Worm (Caenorhabditis elegans) whole organism, L4 larva: ENCODE data around the gene mmad-1.
"Not testable (repeated sequence)": the region's sequence is repeated elsewhere in the genome, so short reads cannot be mapped to it uniquely, and the experiment has no call there.

ENCODE experiments used
- F26F4.8 ChIP-seq: fragments of 200-800 bp; sonication (Bioruptor generic); conservative IDR thresholded peaks from 2 replicates; pipeline ENCODE4 v1.3.6; 2022; ENCODE audit warnings: missing genetic modification characterization, missing compliant biosample characterization
- R02D3.7 ChIP-seq: fragments of 150-350 bp; sonication (generic microtip); optimal IDR thresholded peaks from 3 replicates; lab custom pipeline; 2014; ENCODE audit warnings: missing biosample characterization, missing genetic modification characterization
- aha-1 ChIP-seq: fragments of 150-350 bp; peaks from one replicate; lab custom pipeline; 2014; ENCODE audit warnings: missing biosample characterization, missing genetic modification characterization
- arid-1 ChIP-seq: fragments of 200-800 bp; sonication (Bioruptor generic); conservative IDR thresholded peaks from 2 replicates; pipeline ENCODE4 v1.3.6; 2022; ENCODE audit warnings: missing genetic modification reagents, missing genetic modification characterization, missing compliant biosample characterization
- ceh-32 ChIP-seq: sonication (generic microtip); optimal IDR thresholded peaks from 2 replicates; lab custom pipeline; 2016; ENCODE audit warnings: mild to moderate bottlenecking, missing genetic modification characterization, missing compliant biosample characterization; ENCODE audit not compliant: poor library complexity
- ceh-44 ChIP-seq: fragments of 200-800 bp; sonication (Bioruptor generic); IDR thresholded peaks from 2 replicates; pipeline ENCODE4 v1.3.6; 2022; ENCODE audit warnings: missing genetic modification reagents, missing genetic modification characterization, missing compliant biosample characterization
- ceh-82 ChIP-seq: sonication (generic microtip); optimal IDR thresholded peaks from 2 replicates; lab custom pipeline; 2017; ENCODE audit warnings: missing biosample characterization, missing genetic modification characterization
- daf-12 ChIP-seq: fragments of 150-350 bp; optimal IDR thresholded peaks from 2 replicates; lab custom pipeline; 2014; ENCODE audit warnings: missing biosample characterization, missing genetic modification reagents, missing genetic modification characterization
- daf-19 ChIP-seq: fragments of 200-800 bp; sonication (Bioruptor generic); conservative IDR thresholded peaks from 2 replicates; pipeline ENCODE4 v1.3.6; 2022; ENCODE audit warnings: missing genetic modification characterization, missing compliant biosample characterization
- egl-27 ChIP-seq: sonication (generic microtip); optimal IDR thresholded peaks from 3 replicates; lab custom pipeline; 2017; ENCODE audit warnings: missing biosample characterization, missing genetic modification reagents, missing genetic modification characterization
- fos-1 ChIP-seq: fragments of 150-350 bp; optimal IDR thresholded peaks from 2 replicates; lab custom pipeline; 2014; ENCODE audit warnings: missing biosample characterization, missing genetic modification characterization
- hmg-1.1 ChIP-seq: fragments of 200-800 bp; sonication (Bioruptor generic); IDR thresholded peaks from 2 replicates; pipeline ENCODE4 v1.3.6; 2022; ENCODE audit warnings: missing genetic modification reagents, missing genetic modification characterization, missing compliant biosample characterization
- lin-13 ChIP-seq: fragments of 150-350 bp; optimal IDR thresholded peaks from 2 replicates; lab custom pipeline; 2014; ENCODE audit warnings: missing biosample characterization, missing genetic modification reagents, missing genetic modification characterization
- lin-15B ChIP-seq: fragments of 150-350 bp; sonication (generic microtip); optimal IDR thresholded peaks from 3 replicates; lab custom pipeline; 2014; ENCODE audit warnings: missing biosample characterization, missing genetic modification characterization
- madf-5 ChIP-seq, 2 experiments: fragments of 200-800 bp; sonication (Bioruptor generic); IDR thresholded peaks; 2 replicates each; pipeline ENCODE4 v1.3.6; 2022; ENCODE audit warnings: missing compliant biosample characterization in 2 of 2, missing genetic modification characterization in 2 of 2
- nhr-48 ChIP-seq: sonication (generic microtip); optimal IDR thresholded peaks from 2 replicates; lab custom pipeline; 2016; ENCODE audit warnings: mild to moderate bottlenecking, missing genetic modification characterization, missing compliant biosample characterization
- nhr-6 ChIP-seq: fragments of 150-350 bp; optimal IDR thresholded peaks from 2 replicates; lab custom pipeline; 2014; ENCODE audit warnings: missing biosample characterization, missing genetic modification characterization
- nhr-76 ChIP-seq: fragments of 150-350 bp; optimal IDR thresholded peaks from 2 replicates; lab custom pipeline; 2014; ENCODE audit warnings: missing biosample characterization, missing genetic modification characterization
- nhr-77 ChIP-seq: fragments of 150-350 bp; optimal IDR thresholded peaks from 2 replicates; lab custom pipeline; 2014; ENCODE audit warnings: missing biosample characterization, missing genetic modification characterization
- unc-39 ChIP-seq: sonication (generic microtip); optimal IDR thresholded peaks from 2 replicates; lab custom pipeline; 2017; ENCODE audit warnings: missing biosample characterization, missing genetic modification characterization
- unc-62 ChIP-seq, 3 experiments: fragments of 150-350 bp in 1 of 3; sonication (generic microtip); optimal IDR thresholded peaks in 2 of 3; peaks in 1 of 3; 1 replicate in 1 of 3; 2 replicates in 2 of 3; lab custom pipeline; 2014 to 2017; ENCODE audit warnings: missing biosample characterization in 3 of 3, missing genetic modification characterization in 3 of 3, missing genetic modification reagents in 3 of 3, missing genotype in 1 of 3
- ztf-11 ChIP-seq: fragments of 150-350 bp; optimal IDR thresholded peaks from 2 replicates; lab custom pipeline; 2014; ENCODE audit warnings: missing biosample characterization, missing genetic modification characterization

Gene mmad-1

ce11 chrIII:13503379-13503778, 45.4 kb downstream of the mmad-1 start, which contains the start of gene T28A8.4:
Gene T28A8.4 (plus strand): TSS chrIII:13503679.
- TF ChIP-seq madf-5 (GFP tag; IDR thresholded peaks at IDR 0.05; lab: Robert Waterston, UW) (no peak), daf-19 (GFP tag; lab: Robert Waterston, UW) (no peak), ceh-44 (no peak), R02D3.7 (tag; lab: Kevin White, UChicago) (no peak), unc-39 (tag; lab: Kevin White, UChicago) (no peak), F26F4.8 (GFP tag; lab: Robert Waterston, UW) (no peak), ceh-82 (tag; lab: Kevin White, UChicago) (no peak), ztf-11 (no peak), arid-1 (GFP tag; lab: Robert Waterston, UW) (no peak), ceh-32 (tag; lab: Kevin White, UChicago) (no peak), egl-27 (tag; lab: Kevin White, UChicago) (no peak)

DNA sequence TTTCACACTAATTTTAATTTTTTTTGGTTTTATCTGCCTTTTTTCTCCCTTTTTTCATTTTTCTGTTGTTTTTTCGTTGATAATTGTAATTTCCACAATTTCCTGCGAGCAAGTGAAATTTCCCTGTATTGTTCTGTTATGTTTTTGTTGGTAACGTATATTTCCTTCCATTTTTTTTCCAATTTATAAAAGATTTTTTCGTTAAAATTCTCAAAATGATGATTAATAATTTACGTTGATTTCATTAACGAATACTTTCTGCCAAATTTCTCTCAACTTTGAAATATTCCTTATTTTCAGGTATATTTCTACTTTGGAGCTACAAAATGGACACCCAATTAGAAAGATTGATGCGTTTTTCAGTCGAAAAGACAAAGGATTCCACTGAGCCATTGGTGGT, 46.3 kb downstream of the mmad-1 start, which contains the start of gene T28A8.8:
T28A8.8 (plus strand) TSS at position 301 of the 400 bp plus-strand sequence.
- TF ChIP-seq nhr-76 (tag; lab: Kevin White, UChicago): no peak
- no peak for TF ChIP-seq ceh-44
- no peak for TF ChIP-seq daf-12 (tag; lab: Kevin White, UChicago)
- no peak for TF ChIP-seq fos-1 (tag; lab: Kevin White, UChicago)
- no peak for TF ChIP-seq hmg-1.1 (GFP tag; lab: Robert Waterston, UW)

DNA sequence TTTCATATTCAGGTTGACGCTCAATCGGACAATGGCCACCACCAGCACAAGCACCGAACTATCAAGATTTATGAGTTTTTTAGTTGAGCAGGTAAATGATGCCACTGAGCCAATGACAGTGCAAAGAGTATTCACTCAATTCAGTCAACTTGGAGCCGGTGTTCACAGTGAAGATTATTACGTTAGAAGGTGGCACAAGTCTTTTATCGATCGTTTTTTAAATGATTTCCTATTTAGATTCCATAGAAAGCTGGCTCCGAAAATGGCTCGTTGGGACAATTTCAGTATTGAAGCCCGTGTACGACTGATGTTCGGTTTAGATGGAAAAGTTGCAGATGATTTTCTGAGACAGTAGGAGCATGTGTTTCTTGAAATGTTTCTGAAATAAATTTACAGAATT, 47.2 kb downstream of the mmad-1 start, which contains the start of gene T28A8.5:
T28A8.5 (plus strand) TSS at position 32 of the 400 bp plus-strand sequence.
- no peak for TF ChIP-seq lin-15B (tag; lab: Kevin White, UChicago)
- TF ChIP-seq nhr-48: no peak
- peak; percentile 88 for TF ChIP-seq aha-1 (tag; lab: Kevin White, UChicago)
- no peak for TF ChIP-seq lin-13 (GFP tag; lab: Kevin White, UChicago)
- peak in 1 of 2 experiments; percentile 60 for TF ChIP-seq unc-62 (GFP tag; optimal IDR thresholded peaks at IDR 0.05 in 1 of 2; lab: Kevin White, UChicago)
- no peak for TF ChIP-seq unc-62 (tag; optimal IDR thresholded peaks at IDR 0.05; lab: Kevin White, UChicago)
- TF ChIP-seq R02D3.7 (tag; lab: Kevin White, UChicago): no peak
- no peak for TF ChIP-seq madf-5 (GFP tag; IDR thresholded peaks at IDR 0.05; lab: Robert Waterston, UW)

DNA sequence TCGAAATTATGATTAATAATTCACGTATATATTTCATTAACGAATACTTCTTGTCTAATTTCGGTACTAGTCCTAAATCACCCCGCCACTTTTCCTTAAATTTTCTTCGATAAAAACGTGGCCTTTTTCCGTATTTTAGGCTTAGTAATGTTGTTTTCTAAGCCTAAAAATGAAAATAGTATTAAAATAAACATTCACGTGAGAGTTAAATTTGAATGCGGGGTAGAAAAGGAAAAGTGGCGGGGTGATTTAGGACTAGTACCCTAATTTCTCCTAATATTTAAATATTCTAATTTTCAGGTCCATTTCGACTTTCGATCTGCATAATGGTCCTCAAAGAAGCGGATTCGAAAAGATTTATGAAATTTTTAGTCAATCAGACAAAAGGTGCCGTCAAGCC, 49.9 kb downstream of the mmad-1 start, which contains the start of gene T28A8.6:
T28A8.6 (plus strand) TSS at position 301 of the 400 bp plus-strand sequence.
- TF ChIP-seq ztf-11; nhr-77 (tag; lab: Kevin White, UChicago); nhr-6 (tag; lab: Kevin White, UChicago): not testable (repeated sequence)
